Worm (Caenorhabditis elegans) whole organism, L2 larva: ENCODE data around the gene srxa-10.

Experiments used
- C34F6.9 ChIP-seq: fragments of 150-350 bp; optimal IDR thresholded peaks from 2 replicates; lab custom pipeline; 2014; ENCODE audit warnings: missing biosample characterization, missing genetic modification characterization
- F13H6.1 ChIP-seq: sonication (generic microtip); optimal IDR thresholded peaks from 2 replicates; lab custom pipeline; 2016; ENCODE audit warnings: missing genetic modification characterization, missing compliant biosample characterization
- R02D3.7 ChIP-seq: fragments of 150-350 bp; optimal IDR thresholded peaks from 2 replicates; lab custom pipeline; 2014; ENCODE audit warnings: missing biosample characterization, missing genetic modification characterization
- Y55F3AM.14 ChIP-seq: fragments of 200-800 bp; sonication (Bioruptor generic); optimal IDR thresholded peaks from 2 replicates; lab custom pipeline; 2018; ENCODE audit warnings: mild to moderate bottlenecking, missing genetic modification characterization, missing compliant biosample characterization
- ZK546.5 ChIP-seq: sonication (generic microtip); optimal IDR thresholded peaks from 2 replicates; lab custom pipeline; 2017; ENCODE audit warnings: missing biosample characterization, missing genetic modification characterization
- alr-1 ChIP-seq: fragments of 150-350 bp; optimal IDR thresholded peaks from 2 replicates; lab custom pipeline; 2014; ENCODE audit warnings: missing biosample characterization, missing genetic modification characterization
- aly-2 ChIP-seq: fragments of 150-350 bp; optimal IDR thresholded peaks from 2 replicates; lab custom pipeline; 2014; ENCODE audit warnings: missing biosample characterization, missing genetic modification characterization
- ama-1 ChIP-seq: fragments of 150-350 bp; optimal IDR thresholded peaks from 2 replicates; lab custom pipeline; 2018; ENCODE audit warnings: inconsistent platforms
- blmp-1 ChIP-seq: sonication (generic microtip); optimal IDR thresholded peaks from 2 replicates; lab custom pipeline; 2017; ENCODE audit warnings: missing genetic modification characterization, mild to moderate bottlenecking, missing compliant biosample characterization, antibody characterized with exemption, moderate library complexity; ENCODE audit not compliant: insufficient read depth
- ceh-16 ChIP-seq: fragments of 150-350 bp; optimal IDR thresholded peaks from 2 replicates; lab custom pipeline; 2014; ENCODE audit warnings: missing biosample characterization, missing genetic modification characterization
- ceh-82 ChIP-seq: fragments of 150-350 bp; optimal IDR thresholded peaks from 2 replicates; lab custom pipeline; 2014; ENCODE audit warnings: missing biosample characterization, missing genetic modification characterization
- crh-2 ChIP-seq: sonication (generic microtip); optimal IDR thresholded peaks from 2 replicates; lab custom pipeline; 2017; ENCODE audit warnings: missing biosample characterization, missing genetic modification characterization
- dmd-4 ChIP-seq: sonication (generic microtip); optimal IDR thresholded peaks from 2 replicates; lab custom pipeline; 2017; ENCODE audit warnings: missing biosample characterization, missing genetic modification characterization
- elt-1 ChIP-seq: fragments of 150-350 bp; optimal IDR thresholded peaks from 2 replicates; lab custom pipeline; 2014; ENCODE audit warnings: missing biosample characterization, missing genetic modification characterization
- elt-3 ChIP-seq: sonication (generic microtip); optimal IDR thresholded peaks from 2 replicates; lab custom pipeline; 2017; ENCODE audit warnings: missing biosample characterization, missing genetic modification characterization
- fos-1 ChIP-seq: fragments of 150-350 bp; optimal IDR thresholded peaks from 2 replicates; lab custom pipeline; 2014; ENCODE audit warnings: missing biosample characterization, missing genetic modification characterization
- gmeb-1 ChIP-seq: fragments of 150-350 bp; optimal IDR thresholded peaks from 2 replicates; lab custom pipeline; 2014; ENCODE audit warnings: missing biosample characterization, missing genetic modification characterization
- lin-11 ChIP-seq: fragments of 150-350 bp; sonication (generic microtip); optimal IDR thresholded peaks from 2 replicates; lab custom pipeline; 2014; ENCODE audit warnings: missing biosample characterization, missing genetic modification characterization, inconsistent platforms, mixed read lengths
- lin-13 ChIP-seq: fragments of 150-350 bp; optimal IDR thresholded peaks from 2 replicates; lab custom pipeline; 2014; ENCODE audit warnings: missing biosample characterization, missing genetic modification reagents, missing genetic modification characterization
- lin-39 ChIP-seq: fragments of 150-350 bp; optimal IDR thresholded peaks from 2 replicates; lab custom pipeline; 2014; ENCODE audit warnings: missing biosample characterization, missing genetic modification reagents, missing genetic modification characterization
- lsy-2 ChIP-seq, 2 experiments: fragments of 150-350 bp in 1 of 2; sonication (generic microtip) in 1 of 2; optimal IDR thresholded peaks; 2 replicates each; lab custom pipeline; 2014 to 2017; ENCODE audit warnings: missing biosample characterization in 2 of 2, missing genetic modification characterization in 2 of 2
- mab-5 ChIP-seq: fragments of 150-350 bp; optimal IDR thresholded peaks from 2 replicates; lab custom pipeline; 2014; ENCODE audit warnings: missing biosample characterization, missing genetic modification characterization
- mdl-1 ChIP-seq, 2 experiments: fragments of 150-350 bp in 1 of 2; sonication (generic microtip) in 1 of 2; optimal IDR thresholded peaks; 2 replicates each; lab custom pipeline; 2017; ENCODE audit warnings: missing biosample characterization in 2 of 2, missing genetic modification characterization in 2 of 2
- nhr-10 ChIP-seq: sonication (generic microtip); optimal IDR thresholded peaks from 2 replicates; lab custom pipeline; 2017; ENCODE audit warnings: missing biosample characterization, missing genetic modification characterization
- nhr-11 ChIP-seq: fragments of 150-350 bp; optimal IDR thresholded peaks from 2 replicates; lab custom pipeline; 2014; ENCODE audit warnings: missing biosample characterization, missing genetic modification characterization
- nhr-12 ChIP-seq: fragments of 150-350 bp; optimal IDR thresholded peaks from 2 replicates; lab custom pipeline; 2014; ENCODE audit warnings: missing biosample characterization, missing genetic modification characterization
- nhr-129 ChIP-seq: fragments of 150-350 bp; optimal IDR thresholded peaks from 2 replicates; lab custom pipeline; 2014; ENCODE audit warnings: missing biosample characterization, missing genetic modification characterization
- nhr-21 ChIP-seq: fragments of 150-350 bp; optimal IDR thresholded peaks from 2 replicates; lab custom pipeline; 2014; ENCODE audit warnings: missing biosample characterization, missing genetic modification characterization
- nhr-23 ChIP-seq: fragments of 150-350 bp; optimal IDR thresholded peaks from 2 replicates; lab custom pipeline; 2014; ENCODE audit warnings: missing biosample characterization, missing genetic modification reagents, missing genetic modification characterization
- nhr-237 ChIP-seq: fragments of 150-350 bp; optimal IDR thresholded peaks from 2 replicates; lab custom pipeline; 2014; ENCODE audit warnings: missing biosample characterization, missing genetic modification characterization
- nhr-25 ChIP-seq: fragments of 150-350 bp; sonication (generic microtip); optimal IDR thresholded peaks from 3 replicates; lab custom pipeline; 2014; ENCODE audit warnings: missing biosample characterization, missing genetic modification characterization
- nhr-6 ChIP-seq: fragments of 150-350 bp; optimal IDR thresholded peaks from 2 replicates; lab custom pipeline; 2014; ENCODE audit warnings: missing biosample characterization, missing genetic modification characterization
- nhr-77 ChIP-seq: fragments of 150-350 bp; optimal IDR thresholded peaks from 2 replicates; lab custom pipeline; 2014; ENCODE audit warnings: missing biosample characterization, missing genetic modification characterization
- peb-1 ChIP-seq: fragments of 150-350 bp; optimal IDR thresholded peaks from 2 replicates; lab custom pipeline; 2014; ENCODE audit warnings: missing biosample characterization, missing genetic modification characterization
- sem-4 ChIP-seq: fragments of 150-350 bp; optimal IDR thresholded peaks from 2 replicates; lab custom pipeline; 2014; ENCODE audit warnings: missing biosample characterization, missing genetic modification reagents, missing genetic modification characterization
- skn-1 ChIP-seq: sonication (generic microtip); optimal IDR thresholded peaks from 2 replicates; lab custom pipeline; 2017; ENCODE audit warnings: missing biosample characterization, missing genetic modification characterization
- sma-3 ChIP-seq: sonication (generic microtip); optimal IDR thresholded peaks from 2 replicates; lab custom pipeline; 2016; ENCODE audit warnings: missing genetic modification reagents, missing genetic modification characterization, missing compliant biosample characterization
- sma-9 ChIP-seq, 2 experiments: fragments of 150-350 bp in 1 of 2; sonication (generic microtip) in 1 of 2; optimal IDR thresholded peaks; 2 replicates each; lab custom pipeline; 2014 to 2016; ENCODE audit warnings: missing genetic modification characterization in 2 of 2, mild to moderate bottlenecking in 1 of 2, missing biosample characterization in 1 of 2, missing compliant biosample characterization in 1 of 2, missing genetic modification reagents in 1 of 2, moderate library complexity in 1 of 2
- unc-39 ChIP-seq: fragments of 150-350 bp; optimal IDR thresholded peaks from 2 replicates; lab custom pipeline; 2014; ENCODE audit warnings: missing biosample characterization, missing genetic modification characterization
- unc-55 ChIP-seq: fragments of 150-350 bp; sonication (generic microtip); optimal IDR thresholded peaks from 3 replicates; lab custom pipeline; 2014; ENCODE audit warnings: missing biosample characterization, missing genetic modification reagents, missing genetic modification characterization
- unc-62 ChIP-seq: fragments of 150-350 bp; optimal IDR thresholded peaks from 2 replicates; lab custom pipeline; 2014; ENCODE audit warnings: missing biosample characterization, missing genetic modification reagents, missing genetic modification characterization
- zag-1 ChIP-seq: fragments of 150-350 bp; optimal IDR thresholded peaks from 2 replicates; lab custom pipeline; 2014; ENCODE audit warnings: missing biosample characterization, missing genetic modification characterization
- ztf-1 ChIP-seq: fragments of 200-800 bp; sonication (Bioruptor generic); conservative IDR thresholded peaks from 2 replicates; pipeline ENCODE4 v1.3.6; 2022; ENCODE audit warnings: missing genetic modification characterization, missing compliant biosample characterization
- ztf-11 ChIP-seq: sonication (generic microtip); optimal IDR thresholded peaks from 2 replicates; lab custom pipeline; 2017; ENCODE audit warnings: missing biosample characterization, missing genetic modification characterization
- ztf-4 ChIP-seq: fragments of 150-350 bp; optimal IDR thresholded peaks from 2 replicates; lab custom pipeline; 2014; ENCODE audit warnings: missing biosample characterization, missing genetic modification characterization

Gene srxa-10

ce11 chrIII:9818763-9819162 is 22.4 kb upstream of the srxa-10 start, which contains the start of gene panl-3:
TSS of gene panl-3 (plus strand) at chrIII:9819056.
- TF ChIP-seq nhr-10 (tag; lab: Kevin White, UChicago): no peak
- TF ChIP-seq ZK546.5 (tag; lab: Kevin White, UChicago): no peak
- peak; percentile 48 for TF ChIP-seq nhr-21 (tag; lab: Kevin White, UChicago)
- no peak for TF ChIP-seq Y55F3AM.14
- TF ChIP-seq nhr-129 (tag; lab: Kevin White, UChicago): peak; percentile 91
- TF ChIP-seq C34F6.9: peak; percentile 82
- peak; percentile 71 for TF ChIP-seq sem-4
- TF ChIP-seq ama-1: no peak
- TF ChIP-seq unc-39 (tag; lab: Kevin White, UChicago): no peak
- peak in 1 of 2 experiments; percentile 79 for TF ChIP-seq mdl-1 (tag; optimal IDR thresholded peaks at IDR 0.05; lab: Kevin White, UChicago)
- TF ChIP-seq sma-3: peak; percentile 72
- TF ChIP-seq skn-1 (tag; lab: Kevin White, UChicago): no peak
- peak; percentile 53 for TF ChIP-seq crh-2 (tag; lab: Kevin White, UChicago)
- no peak for TF ChIP-seq ceh-82
- TF ChIP-seq ztf-11 (tag; lab: Kevin White, UChicago): no peak
- no peak for TF ChIP-seq nhr-23
- peak; percentile 51 for TF ChIP-seq lin-13 (GFP tag; lab: Kevin White, UChicago)
- TF ChIP-seq nhr-12 (tag; lab: Kevin White, UChicago): no peak
- TF ChIP-seq ztf-1: no peak
- peak; percentile 56 for TF ChIP-seq unc-55 (GFP tag; lab: Kevin White, UChicago)
- no peak for TF ChIP-seq nhr-11 (tag; lab: Kevin White, UChicago)
- peak; percentile 12 for TF ChIP-seq fos-1 (tag; lab: Kevin White, UChicago)
- TF ChIP-seq blmp-1 (tag; lab: Kevin White, UChicago): peak; percentile 4
- TF ChIP-seq nhr-25: peak; percentile 67
- TF ChIP-seq elt-1 (tag; lab: Kevin White, UChicago): no peak
- peak; percentile 65 for TF ChIP-seq gmeb-1
- no peak for TF ChIP-seq alr-1
- TF ChIP-seq peb-1 (tag; lab: Kevin White, UChicago): no peak
- peak; percentile 55 for TF ChIP-seq F13H6.1
- TF ChIP-seq R02D3.7 (tag; lab: Kevin White, UChicago): no peak
- TF ChIP-seq mab-5: no peak
- no peak for TF ChIP-seq nhr-6
- no peak for TF ChIP-seq nhr-77
- peak; percentile 0 for TF ChIP-seq ztf-4
- peak; percentile 42 to 75 for TF ChIP-seq lsy-2 (tag; optimal IDR thresholded peaks at IDR 0.05; lab: Kevin White, UChicago)
- no peak for TF ChIP-seq dmd-4
- peak; percentile 42 for TF ChIP-seq sma-9 (GFP tag; optimal IDR thresholded peaks at IDR 0.05; lab: Kevin White, UChicago)
- TF ChIP-seq sma-9 (tag; optimal IDR thresholded peaks at IDR 0.05; lab: Kevin White, UChicago): no peak
- no peak for TF ChIP-seq aly-2
- TF ChIP-seq zag-1 (tag; lab: Kevin White, UChicago): no peak
- TF ChIP-seq lin-11 (tag; lab: Kevin White, UChicago): peak; percentile 41
- TF ChIP-seq unc-62 (GFP tag; lab: Kevin White, UChicago): no peak

ce11 chrIII:9817894-9818293 is 21.5 kb upstream of the srxa-10 start:
- TF ChIP-seq lsy-2 (tag; optimal IDR thresholded peaks at IDR 0.05; lab: Kevin White, UChicago): peak in 1 of 2 experiments; percentile 70
- TF ChIP-seq gmeb-1: no peak

ce11 chrIII:9817087-9817612 is 20.8 kb upstream of the srxa-10 start, which contains the start of gene cnx-1:
TSS of gene cnx-1 (minus strand) at chrIII:9817137.
- peak; percentile 52 for TF ChIP-seq nhr-129 (tag; lab: Kevin White, UChicago)
- TF ChIP-seq lin-39 (tag; lab: Kevin White, UChicago): no peak
- TF ChIP-seq ztf-11 (tag; lab: Kevin White, UChicago): no peak
- TF ChIP-seq mab-5: no peak
- no peak for TF ChIP-seq zag-1 (tag; lab: Kevin White, UChicago)
- TF ChIP-seq mdl-1 (tag; optimal IDR thresholded peaks at IDR 0.05; lab: Kevin White, UChicago): no peak
- no peak for TF ChIP-seq sem-4
- no peak for TF ChIP-seq nhr-23
- TF ChIP-seq gmeb-1: no peak
- TF ChIP-seq nhr-25: no peak
- no peak for TF ChIP-seq nhr-21 (tag; lab: Kevin White, UChicago)
- TF ChIP-seq lin-13 (GFP tag; lab: Kevin White, UChicago): no peak
- peak; percentile 34 for TF ChIP-seq lin-11 (tag; lab: Kevin White, UChicago)
- TF ChIP-seq nhr-237 (tag; lab: Kevin White, UChicago): no peak
- no peak for TF ChIP-seq ztf-1
- TF ChIP-seq Y55F3AM.14: no peak
- TF ChIP-seq ama-1: peak; percentile 31
- TF ChIP-seq R02D3.7 (tag; lab: Kevin White, UChicago): no peak
- no peak for TF ChIP-seq nhr-12 (tag; lab: Kevin White, UChicago)
- no peak for TF ChIP-seq elt-1 (tag; lab: Kevin White, UChicago)
- TF ChIP-seq ZK546.5 (tag; lab: Kevin White, UChicago): no peak
- no peak for TF ChIP-seq nhr-11 (tag; lab: Kevin White, UChicago)
- TF ChIP-seq ceh-16 (tag; lab: Kevin White, UChicago): no peak
- TF ChIP-seq F13H6.1: peak; percentile 1
- TF ChIP-seq C34F6.9: peak; percentile 51
- no peak for TF ChIP-seq skn-1 (tag; lab: Kevin White, UChicago)
- TF ChIP-seq sma-9 (GFP tag; optimal IDR thresholded peaks at IDR 0.05; lab: Kevin White, UChicago): no peak
- TF ChIP-seq sma-9 (tag; optimal IDR thresholded peaks at IDR 0.05; lab: Kevin White, UChicago): no peak
- no peak for TF ChIP-seq elt-3 (tag; lab: Kevin White, UChicago)
- TF ChIP-seq ztf-4: peak; percentile 21
- no peak for TF ChIP-seq sma-3
- peak; percentile 49 for TF ChIP-seq unc-55 (GFP tag; lab: Kevin White, UChicago)
- no peak for TF ChIP-seq peb-1 (tag; lab: Kevin White, UChicago)
- TF ChIP-seq ceh-82: no peak
- no peak for TF ChIP-seq nhr-10 (tag; lab: Kevin White, UChicago)
- peak; percentile 11 for TF ChIP-seq lsy-2 (tag; optimal IDR thresholded peaks at IDR 0.05; lab: Kevin White, UChicago)
- no peak for TF ChIP-seq nhr-77
- TF ChIP-seq fos-1 (tag; lab: Kevin White, UChicago): no peak
- TF ChIP-seq nhr-6: no peak
